Fruit fly (Drosophila melanogaster): ENCODE data around the gene Nup35.

Nup35 gene

dm6 chrX:18644890-18645289 lies 3.1 kb upstream of the Nup35 start (continued):
- TF ChIP-seq lola (GFP tag; optimal IDR thresholded peaks at IDR 0.05) = peak in 1 of 3 experiments; percentile 69
- no peak for TF ChIP-seq h (optimal IDR thresholded peaks at IDR 0.05)
- peak; percentile 84 for TF ChIP-seq phol (tag; optimal IDR thresholded peaks at IDR 0.05)
- peak; percentile 68 for TF ChIP-seq dmrt11E (tag; optimal IDR thresholded peaks at IDR 0.05)
- TF ChIP-seq Hey (tag; optimal IDR thresholded peaks at IDR 0.05) = peak; percentile 34
- TF ChIP-seq al (GFP tag; IDR thresholded peaks at IDR 0.05) = peak; percentile 36; the same call in 1 of the 2 replicates
- peak; percentile 74 for TF ChIP-seq CG18476 (GFP tag; optimal IDR thresholded peaks at IDR 0.05)
- TF ChIP-seq p53 (GFP tag; optimal IDR thresholded peaks at IDR 0.05) = peak; percentile 1
- no peak for TF ChIP-seq zf30C (GFP tag; optimal IDR thresholded peaks at IDR 0.05)
- peak; percentile 62 for TF ChIP-seq CG33213 (GFP tag; optimal IDR thresholded peaks at IDR 0.05)
- no peak for TF ChIP-seq CG8478 (optimal IDR thresholded peaks at IDR 0.05)
- no peak for TF ChIP-seq gcm2 (GFP tag; optimal IDR thresholded peaks at IDR 0.05)
- TF ChIP-seq CG8089 (GFP tag; optimal IDR thresholded peaks at IDR 0.05) = peak; percentile 72
- TF ChIP-seq schlank (tag; optimal IDR thresholded peaks at IDR 0.05) = peak; percentile 65
- no peak for TF ChIP-seq CG2199 (GFP tag; IDR thresholded peaks at IDR 0.05)
- peak; percentile 16 for TF ChIP-seq CG17186 (GFP tag; optimal IDR thresholded peaks at IDR 0.05)
- peak; percentile 76 for TF ChIP-seq ranshi (GFP tag; IDR thresholded peaks at IDR 0.05)
- peak; percentile 85 for TF ChIP-seq oc (tag; optimal IDR thresholded peaks at IDR 0.05)
- peak; percentile 62; the same call in 1 of the 2 replicates for TF ChIP-seq Nf-YA (GFP tag; IDR thresholded peaks at IDR 0.05)
- TF ChIP-seq D19B (GFP tag; optimal IDR thresholded peaks at IDR 0.05) = peak; percentile 58
- peak; percentile 32 for TF ChIP-seq CG7271 (tag; optimal IDR thresholded peaks at IDR 0.05)
- no peak for TF ChIP-seq Abd-B (GFP tag; optimal IDR thresholded peaks at IDR 0.05)
- TF ChIP-seq bigmax (GFP tag; optimal IDR thresholded peaks at IDR 0.05) = no peak
- TF ChIP-seq Fer3 (tag; optimal IDR thresholded peaks at IDR 0.05) = peak; percentile 88
- no peak for TF ChIP-seq z (GFP tag; IDR thresholded peaks at IDR 0.05)
- TF ChIP-seq pho (GFP tag; optimal IDR thresholded peaks at IDR 0.05) = peak; percentile 71
- peak; percentile 59 for TF ChIP-seq wor (GFP tag; IDR thresholded peaks at IDR 0.05)
- peak; percentile 79 for TF ChIP-seq tgo (GFP tag; IDR thresholded peaks at IDR 0.05)
- TF ChIP-seq sr (GFP tag; IDR thresholded peaks at IDR 0.05) = 0 out of 3 replicates have a peak, but pooled peaks have one; percentile 28
- peak; percentile 87 for TF ChIP-seq CG9817 (tag; optimal IDR thresholded peaks at IDR 0.05)
- peak; percentile 68 for TF ChIP-seq CG6254 (GFP tag; optimal IDR thresholded peaks at IDR 0.05)
- peak; percentile 88 for TF ChIP-seq ci (GFP tag; IDR thresholded peaks at IDR 0.05)
- peak; percentile 70; the same call in 1 of the 2 replicates for TF ChIP-seq chm (GFP tag; IDR thresholded peaks at IDR 0.05)
- no peak for TF ChIP-seq CG14965 (GFP tag; optimal IDR thresholded peaks at IDR 0.05; ENCODE audit: borderline replicate concordance)
- peak; percentile 84 for TF ChIP-seq CG8388 (GFP tag; optimal IDR thresholded peaks at IDR 0.05)
- TF ChIP-seq az2 (GFP tag; optimal IDR thresholded peaks at IDR 0.05) = peak; percentile 84
- peak; percentile 80 for TF ChIP-seq salm (tag; optimal IDR thresholded peaks at IDR 0.05)
- peak; percentile 76 for TF ChIP-seq lmd (GFP tag; IDR thresholded peaks at IDR 0.05)
- 0 out of 2 replicates have a peak, but pooled peaks have one; percentile 34 for TF ChIP-seq toy (GFP tag; IDR thresholded peaks at IDR 0.05)
- TF ChIP-seq CG11504 (tag; optimal IDR thresholded peaks at IDR 0.05) = peak; percentile 89
- peak; percentile 50 for TF ChIP-seq CG18764 (GFP tag; optimal IDR thresholded peaks at IDR 0.05)
- peak; percentile 54 for TF ChIP-seq Nf-YC (tag; optimal IDR thresholded peaks at IDR 0.05)
- TF ChIP-seq HLH4C (GFP tag; IDR thresholded peaks at IDR 0.05; ENCODE audit: partially characterized antibody) = no peak
- TF ChIP-seq CG10321 (GFP tag; IDR thresholded peaks at IDR 0.05) = peak; percentile 47
- TF ChIP-seq CG2678 (tag; optimal IDR thresholded peaks at IDR 0.05) = peak; percentile 92
- TF ChIP-seq CG11695 (GFP tag; IDR thresholded peaks at IDR 0.05) = peak; percentile 72; the same call in 2 of the 3 replicates
- peak; percentile 62 for TF ChIP-seq slp2 (GFP tag; optimal IDR thresholded peaks at IDR 0.05)
- peak; percentile 60; the same call in 1 of the 2 replicates for TF ChIP-seq CG7372 (GFP tag; IDR thresholded peaks at IDR 0.05)
- TF ChIP-seq CG17385 (GFP tag; optimal IDR thresholded peaks at IDR 0.05) = peak; percentile 85
- TF ChIP-seq TFAM (GFP tag; optimal IDR thresholded peaks at IDR 0.05) = peak; percentile 33
- peak; percentile 84 for TF ChIP-seq Dek (tag; optimal IDR thresholded peaks at IDR 0.05)

Measured in whole organism, embryonic.